Fruit fly (Drosophila melanogaster) whole organism, prepupa: Measurements from ENCODE around the gene mRpL45.

Experiments used
- CG11294 ChIP-seq: fragments of 200-800 bp; sonication (Bioruptor generic); IDR thresholded peaks from 2 replicates; pipeline ENCODE4 v1.3.6; 2022; ENCODE audit warnings: missing biosample characterization, missing genetic modification characterization
- CG6854 ChIP-seq: fragments of 200-800 bp; sonication (Bioruptor generic); optimal IDR thresholded peaks from 2 replicates; lab custom pipeline; 2017; ENCODE audit warnings: missing biosample characterization, mild to moderate bottlenecking, missing genetic modification characterization
- Eip93F ChIP-seq: fragments of 200-800 bp; sonication (Bioruptor generic); optimal IDR thresholded peaks from 2 replicates; lab custom pipeline; 2016; ENCODE audit warnings: missing biosample characterization, mild to moderate bottlenecking, missing genetic modification characterization
- Ets21C ChIP-seq: fragments of 200-800 bp; sonication (Bioruptor generic); optimal IDR thresholded peaks from 3 replicates; lab custom pipeline; 2016; ENCODE audit warnings: missing biosample characterization, missing genetic modification characterization
- Hr38 ChIP-seq: sonication (Bioruptor generic); optimal IDR thresholded peaks from 2 replicates; lab custom pipeline; 2016; ENCODE audit warnings: missing biosample characterization, missing genetic modification characterization
- OdsH ChIP-seq: fragments of 200-800 bp; sonication (Bioruptor generic); optimal IDR thresholded peaks from 3 replicates; lab custom pipeline; 2016; ENCODE audit warnings: missing biosample characterization, missing genetic modification characterization
- cyc ChIP-seq: fragments of 200-800 bp; sonication (Bioruptor generic); optimal IDR thresholded peaks from 3 replicates; lab custom pipeline; 2016; ENCODE audit warnings: missing biosample characterization, missing genetic modification characterization
- fd85E ChIP-seq: fragments of 200-800 bp; sonication (Bioruptor generic); optimal IDR thresholded peaks from 3 replicates; lab custom pipeline; 2016; ENCODE audit warnings: missing biosample characterization, missing genetic modification characterization

dm6 chr3R:22634549-22635410, 16.5 kb downstream of the mRpL45 start:
- TF ChIP-seq CG11294 (no peak), fd85E (GFP tag; lab: Kevin White, UChicago) (no peak), Eip93F (no peak), OdsH (GFP tag; lab: Kevin White, UChicago) (no peak), cyc (GFP tag; lab: Kevin White, UChicago) (no peak), CG6854 (GFP tag; lab: Kevin White, UChicago) (no peak), Ets21C (no peak), Hr38 (GFP tag; lab: Kevin White, UChicago) (no peak)
